Fruit fly (Drosophila melanogaster): ENCODE results near the gene msb1l.

Gene msb1l

DNA sequence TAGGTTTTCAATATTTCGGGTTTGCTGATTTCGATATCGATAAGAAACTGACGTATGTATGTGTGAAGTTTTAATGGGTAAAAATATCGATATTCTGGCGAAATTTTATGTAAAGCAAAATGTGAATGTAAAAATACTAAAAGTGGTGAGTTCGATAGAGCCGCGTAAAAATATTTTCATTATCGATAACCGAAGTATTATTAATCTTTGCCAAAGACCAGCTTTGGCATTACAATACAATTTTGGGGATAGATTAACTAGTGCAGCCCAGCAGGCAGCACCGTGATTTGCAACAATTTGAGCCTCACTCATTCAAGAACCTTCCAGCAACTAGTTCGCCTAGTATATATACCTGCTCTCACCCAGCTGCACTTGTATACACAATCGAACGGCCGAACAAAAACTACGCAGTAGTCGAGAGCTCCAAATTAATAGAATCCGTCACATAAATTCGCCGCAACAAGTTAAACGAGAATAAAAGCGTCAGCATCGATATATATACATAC, 35.2 kb upstream of the msb1l start (continued):
- TF ChIP-seq Sox102F (GFP tag; optimal IDR thresholded peaks at IDR 0.05) (no peak), Eip78C (GFP tag) (peak; percentile 37)

DNA sequence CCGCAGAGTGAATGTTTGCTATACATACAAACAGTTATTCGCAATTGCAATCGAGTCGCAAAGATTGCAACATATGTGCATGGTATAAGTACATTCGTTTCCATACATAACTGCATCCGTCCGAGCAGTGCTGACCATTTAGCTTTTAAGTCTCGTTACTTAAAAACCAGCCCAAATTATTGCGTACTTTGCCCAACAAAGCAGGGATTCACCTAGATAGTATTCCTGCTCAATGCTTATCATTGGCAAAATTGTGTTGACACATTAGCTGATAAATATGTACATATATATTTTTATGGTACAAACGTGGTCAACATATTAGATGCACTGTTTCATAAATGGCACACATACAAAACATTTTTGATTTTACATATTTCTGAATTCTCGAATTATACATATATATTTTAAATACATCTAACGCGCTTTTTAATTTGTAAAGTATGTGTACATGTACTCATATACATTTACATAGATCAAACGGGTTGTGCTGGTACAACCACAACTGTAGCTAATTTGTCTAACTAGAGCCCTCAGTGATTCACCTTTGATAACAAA, 34.4 kb upstream of the msb1l start:
- TF ChIP-seq esn (GFP tag; optimal IDR thresholded peaks at IDR 0.05) (peak; percentile 6), Sox102F (GFP tag; optimal IDR thresholded peaks at IDR 0.05) (no peak), lz (GFP tag; optimal IDR thresholded peaks at IDR 0.05) (no peak), Eip78C (GFP tag) (peak; percentile 57), Sox14 (GFP tag; optimal IDR thresholded peaks at IDR 0.05) (peak; percentile 3), CG16779 (tag; optimal IDR thresholded peaks at IDR 0.05) (no peak), Eip75B (GFP tag; optimal IDR thresholded peaks at IDR 0.05) (no peak), Met (GFP tag; optimal IDR thresholded peaks at IDR 0.05) (no peak), CG32006 (GFP tag; optimal IDR thresholded peaks at IDR 0.05) (no peak), CG15336 (GFP tag; IDR thresholded peaks at IDR 0.05) (0 out of 2 replicates have a peak, but pooled peaks have one; percentile 9), Smox (GFP tag; optimal IDR thresholded peaks at IDR 0.05) (peak; percentile 6), acj6 (GFP tag; optimal IDR thresholded peaks at IDR 0.05) (no peak), CG6163 (GFP tag; IDR thresholded peaks at IDR 0.05) (no peak), svp (GFP tag) (no peak), CG6854 (GFP tag; optimal IDR thresholded peaks at IDR 0.05) (no peak), Hr4 (GFP tag; optimal IDR thresholded peaks at IDR 0.05) (peak; percentile 8), CG10631 (GFP tag; optimal IDR thresholded peaks at IDR 0.05) (no peak), CG6276 (GFP tag; optimal IDR thresholded peaks at IDR 0.05) (peak; percentile 19)

DNA sequence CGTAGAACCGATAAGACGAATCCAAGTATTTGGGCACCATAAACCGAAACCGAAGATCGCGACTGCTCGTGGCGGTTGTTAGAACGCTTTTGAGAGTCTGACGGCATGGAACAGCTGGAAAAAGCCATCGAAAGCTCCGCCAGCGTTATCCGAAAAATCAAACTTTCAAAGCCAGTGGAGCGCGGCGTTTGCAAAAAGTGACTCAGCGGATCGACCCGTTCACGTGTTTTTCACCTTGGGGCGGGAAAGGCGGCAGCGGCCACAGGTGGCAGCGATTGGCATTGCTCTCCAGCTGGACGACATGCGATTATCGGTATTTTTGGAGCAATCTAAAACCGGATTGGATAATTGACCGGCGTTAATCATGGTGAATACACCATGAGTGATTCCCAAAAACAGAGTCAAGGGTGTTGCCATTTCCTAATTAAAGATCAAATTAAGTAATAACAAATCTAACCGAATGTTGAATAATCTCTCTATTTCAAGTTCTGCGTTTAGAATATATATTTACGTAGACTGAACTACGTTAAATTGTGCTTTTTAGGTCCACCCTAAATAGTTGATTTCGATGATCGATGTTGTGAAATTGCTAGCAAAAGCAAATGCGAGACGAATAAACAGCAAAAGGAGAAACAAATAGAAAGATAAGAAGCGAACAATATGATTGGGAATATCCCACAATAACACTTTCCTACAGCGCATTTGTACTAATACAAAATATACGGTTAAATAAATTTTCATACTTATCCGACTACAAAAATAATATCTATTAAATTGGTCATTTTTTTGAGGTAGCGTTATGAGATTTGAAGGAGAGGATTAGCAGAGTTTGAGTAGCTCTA, 30.4 kb upstream of the msb1l start, which contains the start of gene CG10337:
Gene CG10337 (minus strand): TSS at position 91 of the 842 bp plus-strand sequence.
- TF ChIP-seq CG31627 (GFP tag; optimal IDR thresholded peaks at IDR 0.05) (no peak), cyc (GFP tag; optimal IDR thresholded peaks at IDR 0.05) (no peak), svp (GFP tag) (peak; percentile 72), dsx (GFP tag; optimal IDR thresholded peaks at IDR 0.05; ENCODE audit: poor library complexity, severe bottlenecking) (peak; percentile 19), CG8632 (GFP tag; optimal IDR thresholded peaks at IDR 0.05) (peak; percentile 24), CG10631 (GFP tag; optimal IDR thresholded peaks at IDR 0.05) (no peak), CG11762 (GFP tag; optimal IDR thresholded peaks at IDR 0.05; ENCODE audit: insufficient read depth) (no peak), CG6792 (GFP tag; optimal IDR thresholded peaks at IDR 0.05) (no peak), achi (GFP tag; optimal IDR thresholded peaks at IDR 0.05) (no peak), CG11902 (GFP tag; optimal IDR thresholded peaks at IDR 0.05) (no peak), CG34406 (GFP tag; optimal IDR thresholded peaks at IDR 0.05) (peak; percentile 28), Sox15 (GFP tag; optimal IDR thresholded peaks at IDR 0.05) (no peak), CG32006 (GFP tag; optimal IDR thresholded peaks at IDR 0.05) (peak; percentile 29), CG6163 (GFP tag; IDR thresholded peaks at IDR 0.05) (peak; percentile 42; the same call in 1 of the 3 replicates), Sox14 (GFP tag; optimal IDR thresholded peaks at IDR 0.05) (no peak), CG6276 (GFP tag; optimal IDR thresholded peaks at IDR 0.05) (no peak), fd85E (GFP tag; optimal IDR thresholded peaks at IDR 0.05) (no peak), Eip93F (GFP tag; optimal IDR thresholded peaks at IDR 0.05) (no peak), CG9139 (GFP tag; optimal IDR thresholded peaks at IDR 0.05) (no peak), Blimp-1 (GFP tag; optimal IDR thresholded peaks at IDR 0.05) (no peak), salr (GFP tag; optimal IDR thresholded peaks at IDR 0.05) (no peak), eg (GFP tag; IDR thresholded peaks at IDR 0.05) (peak; percentile 44; the same call in 1 of the 3 replicates), fkh (GFP tag; optimal IDR thresholded peaks at IDR 0.05) (peak; percentile 87), CG11294 (GFP tag; IDR thresholded peaks at IDR 0.05) (no peak), Sox102F (GFP tag; optimal IDR thresholded peaks at IDR 0.05) (peak; percentile 19), Hr38 (GFP tag; optimal IDR thresholded peaks at IDR 0.05) (no peak), CG3032 (tag; optimal IDR thresholded peaks at IDR 0.05) (no peak), pdm3 (GFP tag; optimal IDR thresholded peaks at IDR 0.05) (no peak), dac (GFP tag; optimal IDR thresholded peaks at IDR 0.05) (no peak), net (GFP tag; optimal IDR thresholded peaks at IDR 0.05) (peak; percentile 17), CG6808 (GFP tag; optimal IDR thresholded peaks at IDR 0.05) (no peak), Hr39 (GFP tag; optimal IDR thresholded peaks at IDR 0.05) (peak; percentile 5), spab (GFP tag; optimal IDR thresholded peaks at IDR 0.05) (no peak), Smox (GFP tag; optimal IDR thresholded peaks at IDR 0.05) (peak; percentile 9), Hr4 (GFP tag; optimal IDR thresholded peaks at IDR 0.05) (peak; percentile 21), Gug (GFP tag; IDR thresholded peaks at IDR 0.05) (no peak)

All from whole organism, prepupa.